Fruit fly (Drosophila melanogaster) whole organism, embryonic: ENCODE results near the gene CG11581.
A peak's percentile ranks its signal among the peaks of the same experiment; 100 is the strongest.

Source experiments
- Ada2b ChIP-seq: fragments of 200-800 bp; sonication (Bioruptor generic); IDR thresholded peaks from 2 replicates; pipeline ENCODE4 v1.3.6; 2022; ENCODE audit warnings: missing biosample characterization, missing genetic modification characterization
- CG10209 ChIP-seq: fragments of 200-800 bp; sonication (Bioruptor generic); optimal IDR thresholded peaks from 3 replicates; lab custom pipeline; 2017; ENCODE audit warnings: missing biosample characterization, mild to moderate bottlenecking, missing genetic modification characterization, missing genetic modification reagents
- CG10267 ChIP-seq: fragments of 200-800 bp; sonication (Bioruptor generic); optimal IDR thresholded peaks from 2 replicates; lab custom pipeline; 2018; ENCODE audit warnings: missing biosample characterization, mild to moderate bottlenecking, missing genetic modification characterization, moderate library complexity
- CG10366 ChIP-seq: fragments of 200-800 bp; sonication (Bioruptor generic); IDR thresholded peaks from 2 replicates; pipeline ENCODE4 v1.3.6; 2022; ENCODE audit warnings: missing biosample characterization, missing genetic modification characterization
- CG12769 ChIP-seq: fragments of 200-800 bp; sonication (Bioruptor generic); optimal IDR thresholded peaks from 2 replicates; lab custom pipeline; 2019; ENCODE audit warnings: missing biosample characterization, mild to moderate bottlenecking, missing genetic modification characterization, moderate library complexity
- CG14667 ChIP-seq: fragments of 200-800 bp; sonication (Bioruptor generic); IDR thresholded peaks from 2 replicates; pipeline ENCODE4 v1.3.6; 2022; ENCODE audit warnings: missing biosample characterization, missing genetic modification characterization
- CG14965 ChIP-seq: fragments of 200-800 bp; sonication (Bioruptor generic); optimal IDR thresholded peaks from 2 replicates; lab custom pipeline; 2016; ENCODE audit warnings: missing biosample characterization, missing genetic modification characterization, borderline replicate concordance
- CG15514 ChIP-seq: fragments of 200-800 bp; sonication (Bioruptor generic); optimal IDR thresholded peaks from 3 replicates; lab custom pipeline; 2017; ENCODE audit warnings: missing biosample characterization, missing genetic modification characterization, mild to moderate bottlenecking, moderate library complexity, missing genetic modification reagents
- CG18262 ChIP-seq: fragments of 200-800 bp; optimal IDR thresholded peaks from 3 replicates; lab custom pipeline; 2019; ENCODE audit warnings: missing biosample characterization, mild to moderate bottlenecking, missing genetic modification characterization, moderate library complexity
- CG18619 ChIP-seq: fragments of 200-800 bp; sonication (Bioruptor generic); optimal IDR thresholded peaks from 3 replicates; lab custom pipeline; 2017; ENCODE audit warnings: missing biosample characterization, mild to moderate bottlenecking, missing genetic modification characterization
- CG2202 ChIP-seq: fragments of 200-800 bp; sonication (Bioruptor generic); optimal IDR thresholded peaks from 2 replicates; lab custom pipeline; 2018; ENCODE audit warnings: missing biosample characterization, mild to moderate bottlenecking, missing genetic modification characterization
- CG3281 ChIP-seq: fragments of 200-800 bp; sonication (Bioruptor generic); optimal IDR thresholded peaks from 3 replicates; lab custom pipeline; 2017; ENCODE audit warnings: missing biosample characterization, mild to moderate bottlenecking, missing genetic modification characterization
- CG3407 ChIP-seq: fragments of 200-800 bp; sonication (Bioruptor generic); optimal IDR thresholded peaks from 2 replicates; lab custom pipeline; 2018; ENCODE audit warnings: missing biosample characterization, mild to moderate bottlenecking, missing genetic modification characterization
- CG4820 ChIP-seq: fragments of 200-800 bp; sonication (Bioruptor generic); optimal IDR thresholded peaks from 3 replicates; lab custom pipeline; 2016; ENCODE audit warnings: missing biosample characterization, missing genetic modification characterization
- CG7839 ChIP-seq: fragments of 200-800 bp; sonication (Bioruptor generic); optimal IDR thresholded peaks from 3 replicates; lab custom pipeline; 2018; ENCODE audit warnings: missing biosample characterization, mild to moderate bottlenecking, missing genetic modification characterization, moderate library complexity
- CHES-1-like ChIP-seq: fragments of 200-800 bp; sonication (Bioruptor generic); optimal IDR thresholded peaks from 2 replicates; lab custom pipeline; 2016; ENCODE audit warnings: missing biosample characterization, missing genetic modification characterization
- Dad ChIP-seq: fragments of 200-800 bp; sonication (Bioruptor generic); optimal IDR thresholded peaks from 3 replicates; lab custom pipeline; 2016; ENCODE audit warnings: missing biosample characterization, missing genetic modification characterization
- Dll ChIP-seq: fragments of 200-800 bp; sonication (Bioruptor generic); IDR thresholded peaks from 4 replicates; pipeline ENCODE4 v1.3.6; 2022; ENCODE audit warnings: missing biosample characterization, missing genetic modification characterization; ENCODE audit not compliant: partially characterized antibody
- Drgx ChIP-seq: fragments of 200-800 bp; sonication (Bioruptor generic); IDR thresholded peaks from 2 replicates; pipeline ENCODE4 v1.3.6; 2022; ENCODE audit warnings: missing biosample characterization, missing genetic modification characterization
- HHEX ChIP-seq: fragments of 200-800 bp; sonication (Bioruptor generic); optimal IDR thresholded peaks from 3 replicates; lab custom pipeline; 2017; ENCODE audit warnings: missing biosample characterization, mild to moderate bottlenecking, missing genetic modification characterization, missing genetic modification reagents
- Hmr ChIP-seq: fragments of 200-800 bp; sonication (Bioruptor generic); optimal IDR thresholded peaks from 3 replicates; lab custom pipeline; 2017; ENCODE audit warnings: mild to moderate bottlenecking, missing biosample characterization, missing genetic modification reagents, missing genetic modification characterization
- Hr3 ChIP-seq: fragments of 200-800 bp; sonication (Bioruptor generic); optimal IDR thresholded peaks from 3 replicates; lab custom pipeline; 2016; ENCODE audit warnings: missing biosample characterization, missing genetic modification characterization
- Hr78 ChIP-seq, 2 experiments: fragments of 200-800 bp in 1 of 2; fragments of >200 bp in 1 of 2; sonication (Bioruptor generic) in 1 of 2; optimal IDR thresholded peaks; 2 replicates each; lab custom pipeline; 2017 to 2019; ENCODE audit warnings: missing biosample characterization in 2 of 2, missing genetic modification characterization in 2 of 2, mild to moderate bottlenecking in 1 of 2, moderate library complexity in 1 of 2
- MESR4 ChIP-seq: fragments of 200-800 bp; sonication (Bioruptor generic); optimal IDR thresholded peaks from 2 replicates; lab custom pipeline; 2018; ENCODE audit warnings: missing biosample characterization, mild to moderate bottlenecking, missing genetic modification characterization, moderate library complexity
- Med ChIP-seq: fragments of 200-800 bp; sonication (Bioruptor generic); peaks from one replicate; lab custom pipeline; 2016; ENCODE audit warnings: missing biosample characterization, missing genetic modification characterization, mild to moderate bottlenecking, inconsistent platforms, moderate library complexity
- NFAT ChIP-seq: fragments of 200-800 bp; sonication (Bioruptor generic); IDR thresholded peaks from 2 replicates; pipeline ENCODE4 v1.3.6; 2022; ENCODE audit warnings: missing biosample characterization, missing genetic modification characterization
- PHDP ChIP-seq: fragments of 200-800 bp; sonication (Bioruptor generic); optimal IDR thresholded peaks from 3 replicates; lab custom pipeline; 2018; ENCODE audit warnings: missing biosample characterization, mild to moderate bottlenecking, missing genetic modification characterization, moderate library complexity
- Ssrp ChIP-seq: fragments of 200-800 bp; sonication (Bioruptor generic); optimal IDR thresholded peaks from 2 replicates; lab custom pipeline; 2018; ENCODE audit warnings: missing biosample characterization, mild to moderate bottlenecking, missing genetic modification characterization, moderate library complexity
- Trl ChIP-seq, 3 experiments: fragments of >200 bp in 2 of 3; fragments of 200-800 bp in 1 of 3; sonication (Bioruptor generic) in 1 of 3; optimal IDR thresholded peaks; 2 replicates in 1 of 3; 3 replicates in 2 of 3; lab custom pipeline; 2016 to 2017; ENCODE audit warnings: missing biosample characterization in 1 of 3, missing genetic modification characterization in 1 of 3
- az2 ChIP-seq: fragments of 200-800 bp; sonication (Bioruptor generic); optimal IDR thresholded peaks from 3 replicates; lab custom pipeline; 2016; ENCODE audit warnings: missing biosample characterization, missing genetic modification characterization
- bab2 ChIP-seq: fragments of 200-800 bp; sonication (Bioruptor generic); optimal IDR thresholded peaks from 2 replicates; lab custom pipeline; 2016; ENCODE audit warnings: missing biosample characterization, missing genetic modification characterization
- bigmax ChIP-seq: fragments of 200-800 bp; sonication (Bioruptor generic); optimal IDR thresholded peaks from 2 replicates; lab custom pipeline; 2018; ENCODE audit warnings: missing biosample characterization, mild to moderate bottlenecking, missing genetic modification characterization
- fd96Cb ChIP-seq: fragments of 200-800 bp; sonication (Bioruptor generic); optimal IDR thresholded peaks from 2 replicates; lab custom pipeline; 2018; ENCODE audit warnings: missing biosample characterization, mild to moderate bottlenecking, missing genetic modification characterization, moderate library complexity
- grau ChIP-seq: fragments of 200-800 bp; optimal IDR thresholded peaks from 3 replicates; lab custom pipeline; 2019; ENCODE audit warnings: missing biosample characterization, mild to moderate bottlenecking, missing genetic modification characterization, moderate library complexity
- hbn ChIP-seq: fragments of 200-800 bp; sonication (Bioruptor generic); IDR thresholded peaks from 2 replicates; pipeline ENCODE4 v1.3.6; 2022; ENCODE audit warnings: missing biosample characterization, missing genetic modification characterization; ENCODE audit not compliant: partially characterized antibody
- jigr1 ChIP-seq: fragments of 200-800 bp; sonication (Bioruptor generic); IDR thresholded peaks from 3 replicates; pipeline ENCODE4 v1.3.6; 2022; ENCODE audit warnings: missing biosample characterization, missing genetic modification characterization
- lola ChIP-seq, 3 experiments: fragments of >200 bp in 2 of 3; fragments of 200-800 bp in 1 of 3; sonication (Bioruptor generic) in 1 of 3; optimal IDR thresholded peaks; 2 replicates each; lab custom pipeline; 2017 to 2019; ENCODE audit warnings: missing biosample characterization in 3 of 3, missing genetic modification characterization in 3 of 3, mild to moderate bottlenecking in 1 of 3, moderate library complexity in 1 of 3
- lov ChIP-seq, 2 experiments: fragments of 200-800 bp in 1 of 2; fragments of >200 bp in 1 of 2; sonication (Bioruptor generic) in 1 of 2; IDR thresholded peaks in 1 of 2; optimal IDR thresholded peaks in 1 of 2; 2 replicates in 1 of 2; 3 replicates in 1 of 2; pipeline versions ENCODE4 v1.3.6 to Lab custom; 2017 to 2022; ENCODE audit warnings: missing biosample characterization in 1 of 2, missing genetic modification characterization in 1 of 2
- nmo ChIP-seq: fragments of 200-800 bp; sonication (Bioruptor generic); optimal IDR thresholded peaks from 2 replicates; lab custom pipeline; 2018; ENCODE audit warnings: missing biosample characterization, mild to moderate bottlenecking, missing genetic modification characterization, moderate library complexity
- pum ChIP-seq: fragments of 200-800 bp; sonication (Bioruptor generic); optimal IDR thresholded peaks from 2 replicates; lab custom pipeline; 2016; ENCODE audit warnings: missing biosample characterization, missing genetic modification characterization
- row ChIP-seq: fragments of 200-800 bp; sonication (Bioruptor generic); IDR thresholded peaks from 3 replicates; pipeline ENCODE4 v1.3.6; 2022; ENCODE audit warnings: missing biosample characterization, missing genetic modification characterization
- tap ChIP-seq: fragments of 200-800 bp; optimal IDR thresholded peaks from 3 replicates; lab custom pipeline; 2019; ENCODE audit warnings: missing biosample characterization, mild to moderate bottlenecking, missing genetic modification characterization, moderate library complexity
- tin ChIP-seq: fragments of 200-800 bp; sonication (Bioruptor generic); optimal IDR thresholded peaks from 3 replicates; lab custom pipeline; 2016; ENCODE audit warnings: missing biosample characterization, missing genetic modification characterization
- twi ChIP-seq: fragments of 200-800 bp; optimal IDR thresholded peaks from 2 replicates; lab custom pipeline; 2019; ENCODE audit warnings: missing biosample characterization, mild to moderate bottlenecking, missing genetic modification characterization, moderate library complexity
- tx ChIP-seq: fragments of 200-800 bp; sonication (Bioruptor generic); optimal IDR thresholded peaks from 2 replicates; lab custom pipeline; 2016; ENCODE audit warnings: missing biosample characterization, missing genetic modification characterization
- z ChIP-seq: fragments of 200-800 bp; sonication (Bioruptor generic); IDR thresholded peaks from 3 replicates; pipeline ENCODE4 v1.3.6; 2022; ENCODE audit warnings: missing biosample characterization, missing genetic modification characterization
- zf30C ChIP-seq: fragments of 200-800 bp; sonication (Bioruptor generic); optimal IDR thresholded peaks from 3 replicates; lab custom pipeline; 2018; ENCODE audit warnings: missing biosample characterization, mild to moderate bottlenecking, missing genetic modification characterization

Gene CG11581

dm6 chrX:14213509-14214154 is 36.9 kb downstream of the CG11581 start (continued):
- TF ChIP-seq PHDP (tag; lab: Kevin White, UChicago) (peak; percentile 22), lola (GFP tag; optimal IDR thresholded peaks at IDR 0.05; lab: Kevin White, UChicago) (peak in 1 of 3 experiments; percentile 4), CG2202 (tag; lab: Kevin White, UChicago) (peak; percentile 18), Hr3 (peak; percentile 1), tap (tag; lab: Kevin White, UChicago) (peak; percentile 22), CG10366 (no peak), Dll (GFP tag; lab: Robert Waterston, UW) (0 out of 4 replicates have a peak, but pooled peaks have one; percentile 23), z (GFP tag; lab: Robert Waterston, UW) (no peak), nmo (GFP tag; lab: Kevin White, UChicago) (peak; percentile 35), CG14965 (GFP tag; lab: Kevin White, UChicago) (no peak), pum (GFP tag; lab: Kevin White, UChicago) (peak; percentile 8), Trl (optimal IDR thresholded peaks at IDR 0.05; lab: Kevin White, UChicago) (no peak), Trl (GFP tag; optimal IDR thresholded peaks at IDR 0.05; lab: Kevin White, UChicago) (peak; percentile 16), NFAT (GFP tag; lab: Robert Waterston, UW) (no peak), Drgx (peak; percentile 43), bab2 (GFP tag; lab: Kevin White, UChicago) (peak; percentile 7), CG18262 (peak; percentile 46), CG10209 (GFP tag; lab: Kevin White, UChicago) (no peak), CG14667 (GFP tag; lab: Robert Waterston, UW) (no peak), CG3281 (GFP tag; lab: Kevin White, UChicago) (peak; percentile 20), Dad (peak; percentile 28), CG10267 (peak; percentile 6), CG4820 (peak; percentile 3), CG3407 (GFP tag; lab: Kevin White, UChicago) (peak; percentile 24), jigr1 (GFP tag; lab: Robert Waterston, UW) (no peak), bigmax (GFP tag; lab: Kevin White, UChicago) (no peak), az2 (peak; percentile 43), MESR4 (no peak), HHEX (GFP tag; lab: Kevin White, UChicago) (peak; percentile 61), twi (no peak), Med (GFP tag; lab: Kevin White, UChicago) (peak; percentile 76), lov (optimal IDR thresholded peaks at IDR 0.05; lab: Kevin White, UChicago) (no peak), lov (GFP tag; IDR thresholded peaks at IDR 0.05; lab: Robert Waterston, UW) (no peak), CHES-1-like (GFP tag; lab: Kevin White, UChicago) (peak; percentile 10), tin (GFP tag; lab: Kevin White, UChicago) (peak; percentile 15), Ssrp (tag; lab: Kevin White, UChicago) (peak; percentile 35), CG18619 (GFP tag; lab: Kevin White, UChicago) (peak; percentile 23), tx (GFP tag; lab: Kevin White, UChicago) (peak; percentile 15), CG7839 (tag; lab: Kevin White, UChicago) (peak; percentile 46), hbn (no peak), CG12769 (tag; lab: Kevin White, UChicago) (peak; percentile 26), CG15514 (GFP tag; lab: Kevin White, UChicago) (peak; percentile 3), row (GFP tag; lab: Robert Waterston, UW) (peak; percentile 59), Hmr (peak; percentile 12), grau (peak; percentile 40), zf30C (peak; percentile 19), Ada2b (GFP tag; lab: Robert Waterston, UW) (peak; percentile 49; the same call in 1 of the 2 replicates), fd96Cb (tag; lab: Kevin White, UChicago) (peak; percentile 33), Hr78 (GFP tag; optimal IDR thresholded peaks at IDR 0.05; lab: Kevin White, UChicago) (peak in 1 of 2 experiments; percentile 69)
